Worm (Caenorhabditis elegans): ENCODE data around the gene ins-13.

The ins-13 gene

ce11 chrII:5511417-5512353 lies 33.0 kb downstream of the ins-13 start (continued):
- no peak for TF ChIP-seq tlp-1 (tag; optimal IDR thresholded peaks at IDR 0.05)
- no peak for TF ChIP-seq tbx-2 (tag; optimal IDR thresholded peaks at IDR 0.05)
- TF ChIP-seq sptf-1 (tag; optimal IDR thresholded peaks at IDR 0.05) = no peak
- no peak; the same call in 1 of the 2 replicates for TF ChIP-seq nhr-19 (GFP tag; conservative IDR thresholded peaks at IDR 0.05)
- TF ChIP-seq nhr-237 (tag; optimal IDR thresholded peaks at IDR 0.05) = no peak
- TF ChIP-seq aha-1 (tag; optimal IDR thresholded peaks at IDR 0.05) = no peak
- no peak for TF ChIP-seq zag-1 (tag; optimal IDR thresholded peaks at IDR 0.05)
- TF ChIP-seq nhr-12 (tag; optimal IDR thresholded peaks at IDR 0.05) = no peak
- TF ChIP-seq unc-98 (GFP tag; IDR thresholded peaks at IDR 0.05) = peak; percentile 61
- TF ChIP-seq efl-1 (optimal IDR thresholded peaks at IDR 0.05) = peak; percentile 37 to 40
- peak; percentile 32 to 82 for TF ChIP-seq efl-1 (GFP tag; optimal IDR thresholded peaks at IDR 0.05 in 1 of 2)
- peak in 1 of 2 experiments; percentile 48 for TF ChIP-seq lsy-2 (tag; optimal IDR thresholded peaks at IDR 0.05)
- TF ChIP-seq C04F5.9 (tag; optimal IDR thresholded peaks at IDR 0.05) = peak; percentile 40
- no peak for TF ChIP-seq pqm-1 (tag; optimal IDR thresholded peaks at IDR 0.05)
- peak; percentile 39 for TF ChIP-seq fkh-8 (tag; optimal IDR thresholded peaks at IDR 0.05)
- TF ChIP-seq dsc-1 (tag; optimal IDR thresholded peaks at IDR 0.05) = peak; percentile 55
- no peak for TF ChIP-seq blmp-1 (tag; optimal IDR thresholded peaks at IDR 0.05)
- TF ChIP-seq ceh-90 (tag; optimal IDR thresholded peaks at IDR 0.05) = peak; percentile 82
- no peak for TF ChIP-seq nhr-90 (tag; optimal IDR thresholded peaks at IDR 0.05; ENCODE audit: poor library complexity)
- peak; percentile 37; the same call in 1 of the 2 replicates for TF ChIP-seq ceh-88 (GFP tag; IDR thresholded peaks at IDR 0.05)
- peak; percentile 17 for TF ChIP-seq snu-23 (GFP tag; optimal IDR thresholded peaks at IDR 0.05)
- no peak for TF ChIP-seq F16B12.6 (tag; optimal IDR thresholded peaks at IDR 0.05)
- no peak for TF ChIP-seq grh-1 (GFP tag; IDR thresholded peaks at IDR 0.05)
- no peak for TF ChIP-seq hpl-2 (GFP tag; optimal IDR thresholded peaks at IDR 0.05)
- TF ChIP-seq lin-35 (GFP tag; optimal IDR thresholded peaks at IDR 0.05) = peak in 1 of 2 experiments; percentile 24
- no peak for TF ChIP-seq pax-3 (tag; optimal IDR thresholded peaks at IDR 0.05)
- peak; percentile 53 for TF ChIP-seq fkh-4 (tag; optimal IDR thresholded peaks at IDR 0.05; ENCODE audit: borderline replicate concordance)
- no peak for TF ChIP-seq nhr-77 (tag; optimal IDR thresholded peaks at IDR 0.05)
- TF ChIP-seq rnt-1 (tag; optimal IDR thresholded peaks at IDR 0.05) = peak; percentile 59
- no peak for TF ChIP-seq hlh-4 (tag; optimal IDR thresholded peaks at IDR 0.05)
- no peak for TF ChIP-seq efl-3 (GFP tag; optimal IDR thresholded peaks at IDR 0.05)
- TF ChIP-seq ceh-8 (GFP tag; optimal IDR thresholded peaks at IDR 0.05) = no peak
- peak; percentile 1 for TF ChIP-seq xbp-1 (tag; optimal IDR thresholded peaks at IDR 0.05)
- TF ChIP-seq irx-1 (tag; optimal IDR thresholded peaks at IDR 0.05) = peak; percentile 71
- no peak for TF ChIP-seq Y116A8C.19 (tag; optimal IDR thresholded peaks at IDR 0.05; ENCODE audit: borderline replicate concordance)
- TF ChIP-seq dpl-1 (GFP tag; optimal IDR thresholded peaks at IDR 0.05) = peak in 1 of 3 experiments; percentile 39
- TF ChIP-seq nhr-85 (tag) = peak; percentile 78
- TF ChIP-seq unc-86 (tag; optimal IDR thresholded peaks at IDR 0.05) = peak; percentile 34
- TF ChIP-seq elt-3 (tag; optimal IDR thresholded peaks at IDR 0.05) = no peak
- TF ChIP-seq lin-13 (GFP tag; optimal IDR thresholded peaks at IDR 0.05) = no peak
- TF ChIP-seq mdl-1 (tag; optimal IDR thresholded peaks at IDR 0.05) = no peak
- no peak for TF ChIP-seq lin-39 (tag; optimal IDR thresholded peaks at IDR 0.05)
- TF ChIP-seq elt-2 (tag; optimal IDR thresholded peaks at IDR 0.05) = peak; percentile 15
- TF ChIP-seq nhr-28 (tag; optimal IDR thresholded peaks at IDR 0.05) = no peak
- TF ChIP-seq sup-37 (GFP tag; optimal IDR thresholded peaks at IDR 0.05) = no peak
- TF ChIP-seq C16A3.4 (tag; optimal IDR thresholded peaks at IDR 0.05) = no peak
- no peak for TF ChIP-seq ztf-4 (tag; optimal IDR thresholded peaks at IDR 0.05)
- TF ChIP-seq mep-1 (tag; optimal IDR thresholded peaks at IDR 0.05) = peak; percentile 15
- no peak for TF ChIP-seq egl-27 (tag; optimal IDR thresholded peaks at IDR 0.05)
- peak; percentile 8; the same call in 1 of the 2 replicates for TF ChIP-seq isw-1 (GFP tag; IDR thresholded peaks at IDR 0.05)
- peak; percentile 58 for TF ChIP-seq nhr-71 (tag; optimal IDR thresholded peaks at IDR 0.05)
